Fruit fly (Drosophila melanogaster) ovary, adult (tissue): Measurements from ENCODE around the gene Smvt.

Experiments used
- CG17801 ChIP-seq: fragments of 200-800 bp; optimal IDR thresholded peaks from 2 replicates; lab custom pipeline; 2019; ENCODE audit warnings: missing biosample characterization, mild to moderate bottlenecking, missing genetic modification characterization, moderate library complexity; ENCODE audit not compliant: partially characterized antibody

The Smvt gene

DNA sequence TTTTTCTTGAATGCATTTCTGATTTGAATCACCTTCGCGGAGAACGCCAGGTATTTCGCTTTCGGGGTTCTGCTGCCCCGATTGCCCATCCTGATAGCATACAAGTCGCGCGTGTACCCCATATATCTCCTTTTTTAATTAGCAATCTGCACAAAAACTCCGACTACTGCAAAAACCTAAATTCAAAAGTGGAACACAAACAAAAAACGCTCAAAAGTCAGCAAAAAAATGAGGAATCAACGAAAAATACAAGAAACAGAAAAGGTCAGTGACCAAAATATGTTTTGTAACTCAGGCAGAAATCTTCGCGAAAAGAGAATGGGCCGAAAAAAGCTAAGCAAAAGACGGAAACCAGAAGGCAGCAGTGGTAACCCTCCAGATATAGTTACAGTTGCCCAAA lies 45.1 kb downstream of the Smvt start:
- TF ChIP-seq CG17801 (GFP tag; lab: Kevin White, UChicago) = no peak

DNA sequence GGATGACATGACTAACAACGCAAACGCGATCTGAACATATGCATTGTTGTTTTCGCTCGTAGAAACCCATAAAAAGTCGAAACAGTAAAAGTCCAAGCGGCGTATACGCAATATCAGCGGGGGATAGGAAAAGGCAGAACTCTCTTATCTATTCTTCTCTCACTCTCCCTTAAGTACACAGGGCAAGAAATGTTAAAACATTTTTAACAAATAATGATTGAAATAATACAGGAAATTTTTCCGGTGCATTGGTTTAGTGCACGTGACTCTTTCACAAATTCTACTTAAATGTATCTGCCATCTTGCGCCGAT lies 45.7 kb downstream of the Smvt start:
- TF ChIP-seq CG17801 (GFP tag; lab: Kevin White, UChicago) = no peak

DNA sequence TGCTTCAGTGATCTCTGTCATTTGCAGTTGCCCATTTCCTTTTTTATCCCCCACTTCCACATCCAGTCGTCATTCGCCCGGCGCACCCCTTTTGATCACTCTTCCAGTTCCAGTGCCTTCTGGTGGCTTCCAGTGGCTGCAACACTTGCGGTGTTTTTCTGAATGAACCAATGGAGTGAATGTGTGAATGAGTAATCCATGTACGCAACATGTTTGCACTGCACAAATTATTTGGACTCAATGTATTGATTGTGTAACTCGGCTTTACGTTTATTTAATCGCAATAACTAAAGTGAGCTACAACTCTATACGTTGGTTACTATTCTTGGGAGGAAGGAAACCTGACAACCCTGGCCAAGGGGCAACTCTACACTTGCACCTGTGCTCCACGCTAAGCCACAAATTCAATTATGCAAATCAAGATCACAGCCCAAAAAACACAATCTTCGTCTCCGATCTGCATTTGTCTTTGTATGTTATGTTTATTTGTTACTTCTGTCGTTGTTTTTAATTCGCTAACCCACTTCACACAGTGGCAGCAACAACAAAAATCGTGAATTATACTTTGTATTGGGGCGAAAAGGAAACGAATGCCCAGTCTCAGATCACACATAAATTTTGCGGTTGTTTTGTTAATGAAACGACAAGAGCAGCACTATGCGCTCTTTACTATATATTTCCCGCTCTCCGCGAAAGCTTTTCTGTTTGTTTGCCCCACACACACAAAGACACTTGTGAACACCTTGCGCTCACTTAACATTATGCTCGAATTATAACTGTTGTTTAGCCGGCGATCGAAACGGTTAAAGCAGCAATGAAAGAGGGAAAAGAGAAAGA lies 46.3 kb downstream of the Smvt start:
- TF ChIP-seq CG17801 (GFP tag; lab: Kevin White, UChicago) = no peak

DNA sequence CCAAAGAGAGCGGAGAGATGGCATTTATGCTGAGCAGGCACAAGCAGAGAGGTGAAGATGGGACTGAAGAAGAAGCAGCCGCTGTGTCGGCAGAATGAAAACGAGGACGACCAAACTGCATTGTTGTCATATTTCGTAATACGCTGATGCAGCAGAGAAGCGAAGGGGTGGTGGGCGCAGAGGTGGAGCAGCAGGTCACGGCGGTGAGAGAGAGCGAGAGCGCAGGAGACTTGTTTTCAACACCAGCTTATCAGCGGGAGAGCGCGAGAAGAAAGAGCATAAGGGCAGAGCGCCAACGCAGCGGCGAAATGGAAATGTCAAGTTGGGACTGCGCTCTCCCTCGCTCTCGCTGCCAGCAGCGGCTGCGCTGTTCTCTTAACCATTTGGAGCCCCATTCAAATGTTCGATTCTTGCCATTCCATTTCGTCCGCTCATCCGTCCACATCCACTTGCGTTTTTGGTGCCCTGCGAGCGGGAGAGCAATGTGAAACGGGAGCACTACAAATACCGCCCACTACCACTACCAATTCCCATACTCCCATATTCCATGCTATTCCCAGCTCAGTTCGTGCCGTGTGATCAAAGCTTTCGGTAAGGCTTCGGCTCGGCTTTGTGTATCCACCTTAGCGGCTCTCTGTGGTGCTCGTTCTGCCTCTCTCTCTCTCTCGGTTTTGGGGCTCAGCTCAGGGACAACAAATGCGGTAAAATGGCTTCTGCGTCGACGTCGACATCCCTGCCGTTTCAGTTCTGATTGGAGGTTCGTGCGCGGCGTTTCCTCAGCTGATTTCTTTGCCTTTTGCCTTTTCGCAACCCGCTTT lies 47.9 kb downstream of the Smvt start, which contains the start of gene ttk:
Gene ttk (plus strand): TSS at position 562 of the 818 bp plus-strand sequence.
- peak; percentile 64 for TF ChIP-seq CG17801 (GFP tag; lab: Kevin White, UChicago)

DNA sequence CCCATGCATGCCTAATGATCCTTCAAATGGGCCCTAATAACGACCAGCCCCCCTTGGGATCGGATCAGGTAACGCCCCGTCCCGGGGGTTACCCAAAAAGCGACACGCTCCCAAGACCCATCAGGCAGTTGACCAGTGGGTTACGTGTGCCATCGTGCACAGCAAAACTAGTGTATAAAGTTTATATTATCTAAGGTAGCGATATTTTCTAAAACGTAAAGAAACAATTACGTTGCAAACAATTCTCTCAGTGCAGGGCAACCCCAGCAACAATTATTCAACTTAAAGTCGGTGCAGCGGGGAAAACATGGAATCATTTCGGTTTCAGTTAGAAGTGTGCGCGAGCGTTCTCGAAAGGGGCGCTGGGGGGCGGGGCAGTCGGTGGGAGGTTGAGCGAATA lies 48.8 kb downstream of the Smvt start:
- no peak for TF ChIP-seq CG17801 (GFP tag; lab: Kevin White, UChicago)

DNA sequence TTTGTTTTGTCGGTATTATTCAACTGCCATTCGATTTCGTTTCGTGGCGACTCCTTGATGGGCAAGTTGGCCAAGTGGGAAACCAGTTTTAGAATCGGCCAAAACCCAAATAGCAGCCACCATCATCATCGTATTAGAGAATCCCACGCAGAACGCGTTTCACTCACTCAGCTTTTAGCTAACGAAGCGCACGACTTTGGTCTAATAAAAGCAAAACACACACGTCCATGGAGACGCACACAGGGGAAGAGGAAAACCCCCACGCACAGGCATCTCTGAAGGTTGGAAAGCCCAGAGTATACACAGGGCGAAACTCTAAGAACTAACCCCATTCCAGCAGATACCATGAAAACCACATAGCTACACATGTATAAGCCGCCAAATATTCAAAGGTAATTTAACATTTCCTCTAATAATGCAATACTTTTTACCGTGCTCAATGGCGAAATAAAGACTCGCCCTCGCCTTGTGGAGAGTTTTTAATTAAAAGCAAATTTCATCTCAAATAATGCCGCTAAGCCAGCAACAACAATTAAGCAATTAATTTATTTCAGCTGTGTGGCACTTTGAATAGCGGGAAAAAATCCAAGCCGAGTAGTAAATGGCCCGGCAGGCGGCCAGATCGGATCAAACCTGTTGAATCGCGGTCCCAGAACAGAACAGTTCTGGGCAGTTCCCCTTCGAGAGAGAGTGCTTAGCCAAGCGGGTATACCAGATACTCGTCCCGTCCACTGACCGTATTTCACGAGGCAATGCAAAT lies 49.9 kb downstream of the Smvt start:
- no peak for TF ChIP-seq CG17801 (GFP tag; lab: Kevin White, UChicago)

DNA sequence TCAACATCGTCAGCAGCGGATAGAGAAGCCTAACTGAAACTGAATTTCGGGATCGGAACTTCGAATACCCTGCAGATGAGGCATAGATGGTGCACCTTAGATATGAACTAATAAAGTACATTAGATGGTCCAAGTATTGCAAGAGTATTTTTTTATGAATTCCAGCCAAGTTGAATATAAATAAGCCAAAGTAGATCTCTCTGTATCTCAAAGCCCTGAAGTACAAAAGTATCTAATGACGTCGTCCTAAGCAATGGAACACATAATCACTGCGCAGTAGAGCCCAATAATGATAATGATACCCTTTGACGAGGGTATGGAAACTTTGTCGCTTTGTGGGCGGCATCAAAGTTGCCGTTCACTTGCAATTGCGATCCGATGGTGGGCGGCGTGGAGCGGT lies 51.6 kb downstream of the Smvt start:
- TF ChIP-seq CG17801 (GFP tag; lab: Kevin White, UChicago) = no peak
